Worm (Caenorhabditis elegans): ENCODE measurements around the gene C01G10.6.

C01G10.6 gene

ce11 chrV:15059534-15059933 lies 27.9 kb upstream of the C01G10.6 start, which contains the start of the genes mcm-3 and C25D7.15:
TSS of gene mcm-3 (minus strand) at chrV:15059599.
TSS of gene C25D7.15 (plus strand) at chrV:15059808.
- peak; percentile 28 for TF ChIP-seq lin-15B (tag; optimal IDR thresholded peaks at IDR 0.05)
- TF ChIP-seq nhr-25 (tag; optimal IDR thresholded peaks at IDR 0.05), result peak; percentile 28
- TF ChIP-seq nhr-23 (tag; optimal IDR thresholded peaks at IDR 0.05), result peak; percentile 41
- TF ChIP-seq elt-2 (tag; optimal IDR thresholded peaks at IDR 0.05), result peak; percentile 3
- TF ChIP-seq pha-4 (tag; optimal IDR thresholded peaks at IDR 0.05), result peak; percentile 66
- TF ChIP-seq egl-27 (tag; optimal IDR thresholded peaks at IDR 0.05), result no peak
- TF ChIP-seq nhr-76 (tag; optimal IDR thresholded peaks at IDR 0.05), result no peak

ce11 chrV:15060595-15060994 lies 26.9 kb upstream of the C01G10.6 start:
- TF ChIP-seq nhr-23 (tag; optimal IDR thresholded peaks at IDR 0.05), result no peak
- TF ChIP-seq jun-1 (tag; optimal IDR thresholded peaks at IDR 0.05), result no peak
- TF ChIP-seq mml-1 (tag; optimal IDR thresholded peaks at IDR 0.05), result no peak
- TF ChIP-seq nhr-237 (tag; optimal IDR thresholded peaks at IDR 0.05), result no peak
- TF ChIP-seq ZK546.5 (tag; optimal IDR thresholded peaks at IDR 0.05), result no peak
- no peak for TF ChIP-seq ceh-28 (tag; optimal IDR thresholded peaks at IDR 0.05)
- no peak for TF ChIP-seq eor-1 (tag; optimal IDR thresholded peaks at IDR 0.05)
- no peak for TF ChIP-seq egl-5 (tag; optimal IDR thresholded peaks at IDR 0.05)
- TF ChIP-seq nhr-43 (tag; optimal IDR thresholded peaks at IDR 0.05; ENCODE audit: poor library complexity, severe bottlenecking), result no peak
- TF ChIP-seq pqm-1 (tag; optimal IDR thresholded peaks at IDR 0.05), result no peak
- TF ChIP-seq sea-2 (GFP tag; optimal IDR thresholded peaks at IDR 0.05), result no peak
- TF ChIP-seq elt-3 (tag; optimal IDR thresholded peaks at IDR 0.05), result no peak
- no peak for TF ChIP-seq nhr-77 (tag; optimal IDR thresholded peaks at IDR 0.05)
- TF ChIP-seq fos-1 (tag; optimal IDR thresholded peaks at IDR 0.05), result no peak
- no peak for TF ChIP-seq elt-1 (tag; optimal IDR thresholded peaks at IDR 0.05)

ce11 chrV:15063987-15064386 lies 23.5 kb upstream of the C01G10.6 start, which contains the start of gene rap-2:
TSS of gene rap-2 (minus strand) at chrV:15064087.
- TF ChIP-seq unc-62 (GFP tag; optimal IDR thresholded peaks at IDR 0.05) (no peak), nhr-43 (tag; optimal IDR thresholded peaks at IDR 0.05; ENCODE audit: poor library complexity, severe bottlenecking) (no peak), ceh-82 (tag; optimal IDR thresholded peaks at IDR 0.05) (no peak), fkh-10 (GFP tag; optimal IDR thresholded peaks at IDR 0.05) (no peak)

- TF ChIP-seq nhr-28 (tag; optimal IDR thresholded peaks at IDR 0.05) (no peak), nhr-77 (tag; optimal IDR thresholded peaks at IDR 0.05) (no peak), nfya-1 (tag; optimal IDR thresholded peaks at IDR 0.05; ENCODE audit: insufficient read depth) (peak; percentile 33), hmg-11 (tag; optimal IDR thresholded peaks at IDR 0.05) (peak; percentile 39), nhr-25 (tag; optimal IDR thresholded peaks at IDR 0.05) (peak; percentile 6), ztf-11 (tag; optimal IDR thresholded peaks at IDR 0.05) (no peak), tbx-2 (tag; optimal IDR thresholded peaks at IDR 0.05) (no peak), lin-15B (tag; optimal IDR thresholded peaks at IDR 0.05) (peak; percentile 45), pha-4 (tag; optimal IDR thresholded peaks at IDR 0.05) (peak; percentile 28), egl-5 (tag; optimal IDR thresholded peaks at IDR 0.05) (no peak), lin-39 (tag; optimal IDR thresholded peaks at IDR 0.05) (peak; percentile 20)
Measured at ce11 chrV:15065068-15065744, 22.2 kb upstream of the C01G10.6 start, which contains the start of gene C25D7.9. TSS of gene C25D7.9 (plus strand) at chrV:15065135.

ce11 chrV:15065837-15066348 lies 21.6 kb upstream of the C01G10.6 start, which contains the start of gene otub-1:
TSS of gene otub-1 (plus strand) at chrV:15066298.
- TF ChIP-seq lin-39 (tag; optimal IDR thresholded peaks at IDR 0.05), result no peak
- no peak for TF ChIP-seq nhr-43 (tag; optimal IDR thresholded peaks at IDR 0.05; ENCODE audit: poor library complexity, severe bottlenecking)
- no peak for TF ChIP-seq mdl-1 (tag; optimal IDR thresholded peaks at IDR 0.05)
- TF ChIP-seq mml-1 (tag; optimal IDR thresholded peaks at IDR 0.05), result no peak
- no peak for TF ChIP-seq jun-1 (tag; optimal IDR thresholded peaks at IDR 0.05)
- TF ChIP-seq skn-1 (tag; optimal IDR thresholded peaks at IDR 0.05), result no peak
- TF ChIP-seq lin-15B (tag; optimal IDR thresholded peaks at IDR 0.05), result no peak
- TF ChIP-seq nhr-11 (tag; optimal IDR thresholded peaks at IDR 0.05), result no peak
- no peak for TF ChIP-seq ceh-9 (tag; optimal IDR thresholded peaks at IDR 0.05)
- TF ChIP-seq unc-62 (GFP tag; optimal IDR thresholded peaks at IDR 0.05), result no peak
- no peak for TF ChIP-seq hmg-11 (tag; optimal IDR thresholded peaks at IDR 0.05)
- no peak for TF ChIP-seq pha-4 (tag; optimal IDR thresholded peaks at IDR 0.05)
- no peak for TF ChIP-seq elt-3 (tag; optimal IDR thresholded peaks at IDR 0.05)
